Worm (Caenorhabditis elegans) whole organism, L4 larva: ENCODE measurements around the gene Y43F8C.13.

Experiments
- F10B5.3 ChIP-seq: sonication (generic microtip); optimal IDR thresholded peaks from 2 replicates; lab custom pipeline; 2016; ENCODE audit warnings: mild to moderate bottlenecking, missing genetic modification characterization, missing compliant biosample characterization
- F44E2.7 ChIP-seq: fragments of 200-800 bp; sonication (Bioruptor generic); IDR thresholded peaks from 2 replicates; pipeline ENCODE4 v2.1.2; 2022; ENCODE audit warnings: missing genetic modification characterization, missing compliant biosample characterization
- T26A8.4 ChIP-seq: fragments of 200-800 bp; sonication (Bioruptor generic); IDR thresholded peaks from 2 replicates; pipeline ENCODE4 v1.3.6; 2022; ENCODE audit warnings: missing genetic modification characterization, missing compliant biosample characterization
- Y5F2A.4 ChIP-seq: fragments of 200-800 bp; sonication (Bioruptor generic); optimal IDR thresholded peaks from 2 replicates; lab custom pipeline; 2018; ENCODE audit warnings: mild to moderate bottlenecking, missing genetic modification characterization, missing compliant biosample characterization
- ZK337.2 ChIP-seq: fragments of 200-800 bp; sonication (Bioruptor generic); IDR thresholded peaks from 2 replicates; pipeline ENCODE4 v1.3.6; 2022; ENCODE audit warnings: missing genetic modification reagents, missing genetic modification characterization, missing compliant biosample characterization
- arid-1 ChIP-seq: fragments of 200-800 bp; sonication (Bioruptor generic); conservative IDR thresholded peaks from 2 replicates; pipeline ENCODE4 v1.3.6; 2022; ENCODE audit warnings: missing genetic modification reagents, missing genetic modification characterization, missing compliant biosample characterization
- ceh-44 ChIP-seq: fragments of 200-800 bp; sonication (Bioruptor generic); IDR thresholded peaks from 2 replicates; pipeline ENCODE4 v1.3.6; 2022; ENCODE audit warnings: missing genetic modification reagents, missing genetic modification characterization, missing compliant biosample characterization
- ces-1 ChIP-seq: fragments of 150-350 bp; sonication (generic microtip); optimal IDR thresholded peaks from 4 replicates; lab custom pipeline; 2014; ENCODE audit warnings: missing biosample characterization, missing genetic modification reagents, missing genetic modification characterization
- ctbp-1 ChIP-seq: fragments of 200-800 bp; sonication (Bioruptor generic); IDR thresholded peaks from 2 replicates; pipeline ENCODE4 v1.3.6; 2022; ENCODE audit warnings: missing genetic modification reagents, missing genetic modification characterization, missing compliant biosample characterization
- daf-12 ChIP-seq: fragments of 150-350 bp; optimal IDR thresholded peaks from 2 replicates; lab custom pipeline; 2014; ENCODE audit warnings: missing biosample characterization, missing genetic modification reagents, missing genetic modification characterization
- dmd-6 ChIP-seq: fragments of 200-800 bp; sonication (Bioruptor generic); IDR thresholded peaks from 2 replicates; pipeline ENCODE4 v1.3.6; 2022; ENCODE audit warnings: missing genetic modification reagents, missing genetic modification characterization, missing compliant biosample characterization
- dmd-8 ChIP-seq: fragments of 200-800 bp; sonication (Bioruptor generic); IDR thresholded peaks from 2 replicates; pipeline ENCODE4 v1.3.6; 2022; ENCODE audit warnings: missing genetic modification characterization, missing compliant biosample characterization
- duxl-1 ChIP-seq: sonication (generic microtip); optimal IDR thresholded peaks from 2 replicates; lab custom pipeline; 2016; ENCODE audit warnings: mild to moderate bottlenecking, missing genetic modification characterization, moderate library complexity, missing compliant biosample characterization; ENCODE audit not compliant: poor library complexity
- dve-1 ChIP-seq: sonication (generic microtip); optimal IDR thresholded peaks from 2 replicates; lab custom pipeline; 2017; ENCODE audit warnings: antibody characterized with exemption, mild to moderate bottlenecking, missing genetic modification characterization, missing compliant biosample characterization; ENCODE audit not compliant: insufficient read depth
- egl-27 ChIP-seq: sonication (generic microtip); optimal IDR thresholded peaks from 3 replicates; lab custom pipeline; 2017; ENCODE audit warnings: missing biosample characterization, missing genetic modification reagents, missing genetic modification characterization
- egl-43 ChIP-seq: fragments of 200-800 bp; sonication (Bioruptor generic); IDR thresholded peaks from 2 replicates; pipeline ENCODE4 v1.3.6; 2022; ENCODE audit warnings: missing genetic modification reagents, missing genetic modification characterization, missing compliant biosample characterization
- fkh-10 ChIP-seq: fragments of 150-350 bp; optimal IDR thresholded peaks from 2 replicates; lab custom pipeline; 2014; ENCODE audit warnings: missing biosample characterization, missing genetic modification reagents, missing genetic modification characterization
- fos-1 ChIP-seq: fragments of 150-350 bp; optimal IDR thresholded peaks from 2 replicates; lab custom pipeline; 2014; ENCODE audit warnings: missing biosample characterization, missing genetic modification characterization
- gei-8 ChIP-seq: fragments of 200-800 bp; sonication (Bioruptor generic); optimal IDR thresholded peaks from 2 replicates; lab custom pipeline; 2018; ENCODE audit warnings: mild to moderate bottlenecking, missing genetic modification characterization, missing compliant biosample characterization
- hif-1 ChIP-seq, 2 experiments: sonication (generic microtip); optimal IDR thresholded peaks; 2 replicates each; lab custom pipeline; 2016 to 2017; ENCODE audit warnings: missing compliant biosample characterization in 2 of 2, missing genetic modification characterization in 2 of 2, missing genetic modification reagents in 2 of 2, missing genotype in 2 of 2, mild to moderate bottlenecking in 1 of 2
- hlh-11 ChIP-seq: fragments of 200-800 bp; sonication (Bioruptor generic); optimal IDR thresholded peaks from 2 replicates; lab custom pipeline; 2018; ENCODE audit warnings: mild to moderate bottlenecking, missing genetic modification characterization, missing compliant biosample characterization
- lim-7 ChIP-seq: fragments of 200-800 bp; sonication (Bioruptor generic); IDR thresholded peaks from 2 replicates; pipeline ENCODE4 v1.3.6; 2022; ENCODE audit warnings: missing genetic modification characterization, missing compliant biosample characterization
- lin-13 ChIP-seq: fragments of 150-350 bp; optimal IDR thresholded peaks from 2 replicates; lab custom pipeline; 2014; ENCODE audit warnings: missing biosample characterization, missing genetic modification reagents, missing genetic modification characterization
- lin-15B ChIP-seq: fragments of 150-350 bp; sonication (generic microtip); optimal IDR thresholded peaks from 3 replicates; lab custom pipeline; 2014; ENCODE audit warnings: missing biosample characterization, missing genetic modification characterization
- lin-29 ChIP-seq: fragments of 200-800 bp; sonication (Bioruptor generic); IDR thresholded peaks from 2 replicates; pipeline ENCODE4 v1.3.6; 2022; ENCODE audit warnings: missing genetic modification reagents, missing genetic modification characterization, missing compliant biosample characterization
- lin-39 ChIP-seq: fragments of 150-350 bp; optimal IDR thresholded peaks from 2 replicates; lab custom pipeline; 2014; ENCODE audit warnings: missing biosample characterization, missing genetic modification reagents, missing genetic modification characterization
- mep-1 ChIP-seq: fragments of 150-350 bp; sonication (generic microtip); optimal IDR thresholded peaks from 3 replicates; lab custom pipeline; 2014; ENCODE audit warnings: missing biosample characterization, missing genetic modification characterization
- nhr-10 ChIP-seq: fragments of 150-350 bp; optimal IDR thresholded peaks from 2 replicates; lab custom pipeline; 2014; ENCODE audit warnings: missing biosample characterization, missing genetic modification characterization
- nhr-102 ChIP-seq: sonication (generic microtip); optimal IDR thresholded peaks from 2 replicates; lab custom pipeline; 2016; ENCODE audit warnings: mild to moderate bottlenecking, missing genetic modification characterization, moderate library complexity, missing compliant biosample characterization
- nhr-11 ChIP-seq: fragments of 150-350 bp; optimal IDR thresholded peaks from 2 replicates; lab custom pipeline; 2014; ENCODE audit warnings: missing biosample characterization, missing genetic modification characterization
- nhr-48 ChIP-seq: sonication (generic microtip); optimal IDR thresholded peaks from 2 replicates; lab custom pipeline; 2016; ENCODE audit warnings: mild to moderate bottlenecking, missing genetic modification characterization, missing compliant biosample characterization
- nhr-6 ChIP-seq: fragments of 150-350 bp; optimal IDR thresholded peaks from 2 replicates; lab custom pipeline; 2014; ENCODE audit warnings: missing biosample characterization, missing genetic modification characterization
- nhr-76 ChIP-seq: fragments of 150-350 bp; optimal IDR thresholded peaks from 2 replicates; lab custom pipeline; 2014; ENCODE audit warnings: missing biosample characterization, missing genetic modification characterization
- pha-4 ChIP-seq, 2 experiments: fragments of 150-350 bp in 1 of 2; fragments of 200-800 bp in 1 of 2; sonication (Bioruptor generic) in 1 of 2; IDR thresholded peaks in 1 of 2; optimal IDR thresholded peaks in 1 of 2; 2 replicates each; pipeline versions ENCODE4 v1.3.6 to Lab custom; 2014 to 2022; ENCODE audit warnings: missing genetic modification characterization in 2 of 2, missing genetic modification reagents in 2 of 2, missing biosample characterization in 1 of 2, missing compliant biosample characterization in 1 of 2
- php-3 ChIP-seq: fragments of 200-800 bp; sonication (Bioruptor generic); IDR thresholded peaks from 2 replicates; pipeline ENCODE4 v1.3.6; 2022; ENCODE audit warnings: missing genetic modification reagents, missing genetic modification characterization, missing compliant biosample characterization
- sdz-12 ChIP-seq: fragments of 200-800 bp; sonication (Bioruptor generic); optimal IDR thresholded peaks from 2 replicates; lab custom pipeline; 2018; ENCODE audit warnings: mild to moderate bottlenecking, missing genetic modification characterization, missing compliant biosample characterization
- set-16 ChIP-seq: fragments of 200-800 bp; sonication (Bioruptor generic); IDR thresholded peaks from 2 replicates; pipeline ENCODE4 v1.3.6; 2022; ENCODE audit warnings: missing genetic modification reagents, missing genetic modification characterization, missing compliant biosample characterization
- skn-1 ChIP-seq: fragments of 150-350 bp; optimal IDR thresholded peaks from 2 replicates; lab custom pipeline; 2014; ENCODE audit warnings: missing biosample characterization, missing genetic modification characterization
- snpc-1.2 ChIP-seq: fragments of 200-800 bp; sonication (Bioruptor generic); IDR thresholded peaks from 2 replicates; pipeline ENCODE4 v1.3.6; 2022; ENCODE audit warnings: missing genetic modification reagents, missing genetic modification characterization, missing compliant biosample characterization
- spr-1 ChIP-seq: sonication (generic microtip); optimal IDR thresholded peaks from 2 replicates; lab custom pipeline; 2016; ENCODE audit warnings: mild to moderate bottlenecking, missing genetic modification characterization, missing compliant biosample characterization
- unc-39 ChIP-seq: sonication (generic microtip); optimal IDR thresholded peaks from 2 replicates; lab custom pipeline; 2017; ENCODE audit warnings: missing biosample characterization, missing genetic modification characterization
- zag-1 ChIP-seq: fragments of 150-350 bp; optimal IDR thresholded peaks from 2 replicates; lab custom pipeline; 2014; ENCODE audit warnings: missing biosample characterization, missing genetic modification characterization
- ztf-11 ChIP-seq: fragments of 150-350 bp; optimal IDR thresholded peaks from 2 replicates; lab custom pipeline; 2014; ENCODE audit warnings: missing biosample characterization, missing genetic modification characterization

Gene Y43F8C.13

DNA sequence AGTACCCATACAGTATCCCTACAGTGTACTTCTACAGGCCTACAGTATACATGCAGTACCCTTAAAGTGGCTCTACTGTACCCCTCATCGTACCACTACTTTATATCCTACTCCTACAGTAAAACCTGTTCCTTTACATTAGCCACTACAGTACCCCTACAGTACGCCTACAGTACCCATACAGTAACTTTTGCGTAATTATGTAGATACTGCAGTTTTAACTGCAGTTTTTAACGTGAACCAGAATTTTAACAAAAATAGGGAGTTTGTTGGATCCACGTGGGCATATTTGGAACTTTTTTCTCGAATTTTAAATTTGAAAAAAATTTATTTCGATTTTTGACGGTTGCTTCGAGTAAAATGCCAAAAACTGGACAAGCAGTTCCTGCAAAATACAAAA lies 46.1 kb upstream of the Y43F8C.13 start, which contains the start of gene W04E12.4:
Gene W04E12.4 (plus strand): TSS at position 301 of the 400 bp plus-strand sequence.
- TF ChIP-seq ctbp-1 (GFP tag; lab: Robert Waterston, UW), result no peak
- TF ChIP-seq hif-1 (tag; optimal IDR thresholded peaks at IDR 0.05; lab: Kevin White, UChicago), result no peak
- TF ChIP-seq duxl-1, result no peak
- TF ChIP-seq dmd-8 (GFP tag; lab: Robert Waterston, UW), result no peak
- no peak for TF ChIP-seq lin-39 (tag; lab: Kevin White, UChicago)
- TF ChIP-seq lin-13 (GFP tag; lab: Kevin White, UChicago), result no peak
- no peak for TF ChIP-seq dmd-6
- TF ChIP-seq php-3 (GFP tag; lab: Robert Waterston, UW), result no peak
- no peak for TF ChIP-seq arid-1 (GFP tag; lab: Robert Waterston, UW)

DNA sequence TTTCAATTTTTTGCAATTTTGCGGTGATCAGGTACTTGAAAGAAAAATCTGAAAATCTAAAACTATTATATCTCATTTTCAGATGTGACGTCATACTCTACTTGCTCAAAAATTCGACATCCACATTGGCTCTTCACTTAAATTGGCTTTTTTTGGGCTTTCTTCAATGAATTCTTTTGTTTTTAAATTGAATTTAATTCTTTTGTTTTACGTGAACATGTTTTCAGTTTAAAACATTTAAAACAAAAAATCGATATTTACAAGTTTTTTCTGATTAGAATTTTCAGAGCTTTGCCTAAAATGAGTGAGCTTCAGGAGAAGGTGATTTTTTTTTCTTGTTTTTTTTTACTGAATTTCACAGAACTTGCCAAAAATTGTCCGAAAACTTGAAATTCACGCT lies 44.5 kb upstream of the Y43F8C.13 start, which contains the start of gene W04E12.3:
Gene W04E12.3 (plus strand): TSS at position 301 of the 400 bp plus-strand sequence.
- no peak for TF ChIP-seq unc-39 (tag; lab: Kevin White, UChicago)
- no peak for TF ChIP-seq daf-12
- TF ChIP-seq set-16 (GFP tag; lab: Robert Waterston, UW), result no peak
- no peak for TF ChIP-seq lim-7
- TF ChIP-seq lin-39 (tag; lab: Kevin White, UChicago), result no peak
- TF ChIP-seq lin-15B, result no peak
- no peak for TF ChIP-seq hlh-11 (tag; lab: Kevin White, UChicago)
- TF ChIP-seq skn-1, result no peak
- TF ChIP-seq ztf-11 (tag; lab: Kevin White, UChicago), result no peak
- TF ChIP-seq lin-29 (GFP tag; lab: Robert Waterston, UW), result no peak
- no peak for TF ChIP-seq nhr-76 (tag; lab: Kevin White, UChicago)
- no peak for TF ChIP-seq dve-1 (tag; lab: Kevin White, UChicago)

ce11 chrV:19741034-19741433 lies 43.8 kb upstream of the Y43F8C.13 start, which contains the start of gene W04E12.2:
Gene W04E12.2, minus strand, starts transcription at chrV:19741134.
- no peak for TF ChIP-seq zag-1 (tag; lab: Kevin White, UChicago)
- TF ChIP-seq snpc-1.2 (GFP tag; lab: Robert Waterston, UW), result no peak
- no peak for TF ChIP-seq nhr-48 (tag; lab: Kevin White, UChicago)
- no peak for TF ChIP-seq egl-43
- no peak for TF ChIP-seq nhr-102 (tag; lab: Kevin White, UChicago)
- no peak for TF ChIP-seq fkh-10
- TF ChIP-seq T26A8.4, result no peak
- no peak for TF ChIP-seq nhr-11 (tag; lab: Kevin White, UChicago)
- TF ChIP-seq F44E2.7 (GFP tag; lab: Robert Waterston, UW), result no peak
- TF ChIP-seq egl-27 (tag; lab: Kevin White, UChicago), result no peak
- no peak for TF ChIP-seq gei-8 (GFP tag; lab: Kevin White, UChicago)
- TF ChIP-seq F10B5.3 (tag; lab: Kevin White, UChicago), result no peak
- TF ChIP-seq Y5F2A.4 (GFP tag; lab: Kevin White, UChicago), result no peak
- TF ChIP-seq mep-1 (tag; lab: Kevin White, UChicago), result no peak
- TF ChIP-seq nhr-10 (tag; lab: Kevin White, UChicago), result no peak
- no peak for TF ChIP-seq ceh-44 (GFP tag; lab: Robert Waterston, UW)
- TF ChIP-seq sdz-12 (GFP tag; lab: Kevin White, UChicago), result no peak
- TF ChIP-seq, all 104 proteins: peak for 0

DNA sequence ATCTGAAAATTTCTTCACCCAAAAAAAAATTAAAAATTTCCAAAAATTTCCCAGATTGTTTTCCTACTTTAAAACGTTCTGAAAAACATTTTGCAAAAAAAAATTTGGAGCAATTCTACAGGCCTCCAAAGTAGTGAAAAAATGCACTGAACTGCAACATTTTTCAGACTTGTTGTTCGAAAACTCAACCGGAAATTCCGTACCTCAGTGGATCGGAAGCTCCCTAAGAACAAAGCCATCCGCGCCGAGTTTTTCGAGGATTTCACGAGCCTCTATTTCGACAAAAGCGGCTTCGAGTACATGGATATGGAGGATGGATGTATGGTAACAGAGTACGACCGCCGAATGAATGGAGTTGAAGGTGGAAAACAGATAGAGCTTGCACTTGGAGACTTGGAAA lies 40.9 kb upstream of the Y43F8C.13 start, which contains the start of gene fbxa-131:
Gene fbxa-131 (plus strand): TSS at position 301 of the 400 bp plus-strand sequence.
- TF ChIP-seq nhr-6 (no peak), ZK337.2 (GFP tag; lab: Robert Waterston, UW) (no peak), egl-27 (tag; lab: Kevin White, UChicago) (no peak), fos-1 (tag; lab: Kevin White, UChicago) (no peak), ces-1 (GFP tag; lab: Kevin White, UChicago) (no peak), nhr-10 (tag; lab: Kevin White, UChicago) (no peak), snpc-1.2 (GFP tag; lab: Robert Waterston, UW) (no peak), mep-1 (tag; lab: Kevin White, UChicago) (no peak), pha-4 (GFP tag; IDR thresholded peaks at IDR 0.05; lab: Robert Waterston, UW) (no peak), pha-4 (tag; optimal IDR thresholded peaks at IDR 0.05; lab: Kevin White, UChicago) (no peak), spr-1 (tag; lab: Kevin White, UChicago) (no peak)
